Worm (Caenorhabditis elegans): ENCODE results near the gene T10H9.8.
A peak's percentile ranks its signal among the peaks of the same experiment; 100 is the strongest.

T10H9.8 gene

DNA sequence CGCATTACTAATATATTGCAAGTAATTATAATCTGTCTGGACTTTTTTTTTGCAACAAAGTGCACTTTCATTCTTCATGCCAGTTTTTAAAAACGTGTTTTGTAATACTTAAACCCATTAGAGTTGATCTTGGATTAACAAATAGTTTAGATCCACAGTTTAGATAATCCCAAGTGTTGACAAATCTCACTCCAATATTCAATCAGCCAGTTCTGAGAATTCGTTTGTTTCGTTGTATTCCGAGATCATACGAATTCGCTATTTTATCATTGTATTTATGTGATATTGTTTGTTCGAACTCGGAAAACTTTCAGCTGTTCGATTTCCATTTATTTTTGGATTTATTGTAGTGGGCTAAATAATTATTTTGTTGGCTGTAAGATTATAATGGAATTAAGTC, 6.3 kb upstream of the T10H9.8 start:
- TF ChIP-seq W03F9.2 (tag; optimal IDR thresholded peaks at IDR 0.05) (no peak), him-1 (tag; optimal IDR thresholded peaks at IDR 0.05) (no peak), dao-5 (tag; optimal IDR thresholded peaks at IDR 0.05) (no peak)

DNA sequence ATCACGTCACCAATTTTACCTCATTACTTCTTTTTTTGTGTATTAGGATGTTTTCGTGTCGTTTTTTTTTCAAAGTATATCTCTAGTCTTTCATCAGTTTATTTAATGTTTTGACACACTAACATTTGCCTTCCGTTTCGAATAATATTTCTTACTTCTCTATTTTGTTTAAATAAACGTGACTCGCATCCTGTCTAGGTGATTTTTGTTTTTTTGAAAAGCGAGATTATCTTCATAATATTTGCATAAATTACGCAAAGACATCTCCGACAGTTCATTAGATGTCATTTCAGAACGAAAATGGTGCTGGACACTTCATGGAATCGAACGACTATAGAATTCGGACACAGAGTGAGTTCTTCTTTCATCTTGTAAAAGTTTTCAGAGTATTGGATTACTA, 2.8 kb upstream of the T10H9.8 start, which contains the start of gene T10H9.1:
Gene T10H9.1, plus strand, starts transcription at position 301 of the 400 bp plus-strand sequence.
- TF ChIP-seq dao-5 (tag; optimal IDR thresholded peaks at IDR 0.05) (no peak), him-1 (tag; optimal IDR thresholded peaks at IDR 0.05) (no peak), W03F9.2 (tag; optimal IDR thresholded peaks at IDR 0.05) (no peak)

DNA sequence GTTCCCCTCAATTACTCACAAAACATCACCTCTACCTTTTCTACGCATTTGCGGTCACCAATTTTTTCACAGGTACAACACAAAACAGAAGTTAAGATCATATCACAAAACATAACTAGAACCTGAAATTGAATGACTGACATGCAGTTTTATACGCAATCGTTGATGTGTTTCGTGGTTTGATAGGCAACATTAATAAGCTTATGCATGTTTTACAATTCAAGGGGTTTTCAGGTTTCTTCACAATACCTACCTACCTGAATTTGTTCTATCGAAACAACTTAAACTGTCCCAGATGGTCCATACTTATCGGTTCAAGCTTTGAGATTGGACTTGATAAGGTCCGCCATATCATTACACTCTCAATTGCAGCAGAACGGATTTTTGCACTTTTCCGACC, 1.6 kb upstream of the T10H9.8 start:
- TF ChIP-seq W03F9.2 (tag; optimal IDR thresholded peaks at IDR 0.05): no peak
- TF ChIP-seq him-1 (tag; optimal IDR thresholded peaks at IDR 0.05): no peak
- no peak for TF ChIP-seq dao-5 (tag; optimal IDR thresholded peaks at IDR 0.05)

DNA sequence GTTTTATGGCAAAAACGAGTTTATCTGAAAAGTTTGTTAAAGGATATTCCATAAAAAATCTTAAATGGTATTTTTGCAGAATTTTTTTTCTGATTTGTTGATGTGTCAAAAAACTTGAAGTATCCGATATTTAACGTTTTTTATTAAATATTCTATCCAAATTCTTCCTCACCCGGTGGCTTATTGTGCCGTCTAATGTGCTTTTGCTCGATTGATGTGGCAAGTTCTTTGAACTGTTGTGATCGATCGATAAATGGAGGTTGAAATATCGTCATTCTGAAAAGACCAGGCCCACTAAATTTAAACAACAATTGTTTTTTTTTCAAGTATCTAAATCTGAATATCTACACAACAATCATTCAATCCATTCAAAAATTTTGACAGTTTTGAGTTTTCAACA, 3.0 kb downstream of the T10H9.8 start, which contains the start of gene syx-18:
Gene syx-18, minus strand, starts transcription at position 276 of the 400 bp plus-strand sequence.
- TF ChIP-seq dao-5 (tag; optimal IDR thresholded peaks at IDR 0.05) (peak; percentile 2), W03F9.2 (tag; optimal IDR thresholded peaks at IDR 0.05) (no peak), him-1 (tag; optimal IDR thresholded peaks at IDR 0.05) (peak; percentile 55)

DNA sequence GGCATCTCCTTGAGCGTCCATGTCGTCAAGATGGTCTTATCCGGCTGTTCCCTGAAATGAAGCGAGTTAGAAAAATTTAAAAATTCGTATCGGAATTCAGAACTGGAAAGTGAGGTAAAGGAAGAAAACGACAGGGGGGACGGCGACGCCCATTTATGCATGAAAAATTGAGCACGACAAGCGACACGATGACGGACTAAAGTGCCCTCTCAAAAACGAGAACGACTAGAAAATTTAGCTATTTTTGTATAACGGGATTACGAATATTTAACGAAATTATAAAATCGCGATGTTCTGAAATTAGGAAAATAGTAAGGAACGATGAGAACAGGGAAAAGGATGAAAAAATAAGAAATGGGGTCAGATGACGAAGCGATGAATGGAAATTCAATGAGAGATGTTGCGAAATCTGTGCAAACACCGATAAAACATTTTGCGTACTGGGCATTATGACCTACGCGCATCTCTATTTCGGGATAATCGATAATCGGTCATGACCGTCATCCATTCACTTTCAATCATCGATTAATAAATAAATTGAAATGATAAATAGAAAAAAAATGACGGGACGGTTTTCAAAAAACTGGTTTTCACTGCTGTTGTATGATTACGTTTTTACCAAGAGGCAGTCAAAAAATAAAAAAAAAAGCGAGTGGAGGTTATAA, 4.4 kb downstream of the T10H9.8 start, which contains the start of gene snb-1:
Gene snb-1, minus strand, starts transcription at position 51 of the 665 bp plus-strand sequence.
- TF ChIP-seq him-1 (tag; optimal IDR thresholded peaks at IDR 0.05) (no peak), dao-5 (tag; optimal IDR thresholded peaks at IDR 0.05) (no peak), W03F9.2 (tag; optimal IDR thresholded peaks at IDR 0.05) (peak; percentile 75)

DNA sequence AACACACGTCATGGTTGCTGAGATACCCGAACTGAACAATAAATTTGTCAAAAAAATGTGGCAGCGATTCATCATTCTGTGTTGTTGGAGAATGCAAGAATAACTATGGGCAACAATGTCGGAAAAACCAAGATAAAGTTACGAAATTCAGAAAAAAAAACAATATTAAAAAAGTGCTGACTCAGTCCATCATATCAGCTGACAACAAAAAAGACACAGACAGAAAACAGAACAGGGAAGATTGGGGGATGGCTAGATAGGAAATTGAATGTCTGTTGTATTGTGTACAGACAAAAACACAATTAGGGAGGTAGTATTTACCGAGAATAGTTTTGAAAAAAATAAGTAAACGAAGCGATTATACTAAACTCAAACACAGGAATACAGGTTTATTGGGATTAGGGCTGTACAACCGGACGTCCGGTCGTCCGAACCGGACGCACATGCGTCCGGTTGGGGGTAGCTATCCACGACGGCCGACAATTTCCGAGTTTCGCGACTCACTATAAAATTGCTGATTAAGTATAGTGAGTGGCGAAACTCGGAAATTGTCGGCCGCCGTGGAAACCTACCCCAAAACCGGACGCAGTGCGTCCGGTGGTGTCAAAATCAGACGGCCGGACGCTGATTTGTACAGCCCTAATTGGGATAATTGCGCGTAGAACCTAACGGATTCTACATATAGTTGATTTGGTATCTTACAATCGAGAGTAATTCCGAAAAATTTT, 5.5 kb downstream of the T10H9.8 start:
- TF ChIP-seq W03F9.2 (tag; optimal IDR thresholded peaks at IDR 0.05): no peak
- no peak for TF ChIP-seq him-1 (tag; optimal IDR thresholded peaks at IDR 0.05)
- no peak for TF ChIP-seq dao-5 (tag; optimal IDR thresholded peaks at IDR 0.05)

DNA sequence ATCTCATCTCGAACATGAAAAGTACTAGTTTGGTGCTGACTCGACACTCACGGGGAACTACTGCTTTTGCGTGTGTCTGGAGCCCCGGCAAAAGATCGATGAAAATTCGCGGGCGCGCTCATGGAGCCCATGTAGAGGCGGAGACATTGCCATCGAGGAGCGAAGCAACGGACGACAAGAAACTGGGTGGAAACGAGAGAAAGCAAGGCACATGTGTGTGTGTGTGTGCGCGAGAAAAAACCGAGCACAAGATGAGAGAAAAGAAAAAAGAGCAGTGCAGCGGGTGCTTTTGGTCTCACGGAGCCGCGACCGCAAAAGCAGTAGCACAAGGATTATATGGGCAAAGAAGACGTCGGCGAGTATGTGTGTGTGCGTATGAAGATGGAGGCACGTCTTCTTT, 6.6 kb downstream of the T10H9.8 start:
- peak; percentile 76 for TF ChIP-seq him-1 (tag; optimal IDR thresholded peaks at IDR 0.05)
- no peak for TF ChIP-seq dao-5 (tag; optimal IDR thresholded peaks at IDR 0.05)

DNA sequence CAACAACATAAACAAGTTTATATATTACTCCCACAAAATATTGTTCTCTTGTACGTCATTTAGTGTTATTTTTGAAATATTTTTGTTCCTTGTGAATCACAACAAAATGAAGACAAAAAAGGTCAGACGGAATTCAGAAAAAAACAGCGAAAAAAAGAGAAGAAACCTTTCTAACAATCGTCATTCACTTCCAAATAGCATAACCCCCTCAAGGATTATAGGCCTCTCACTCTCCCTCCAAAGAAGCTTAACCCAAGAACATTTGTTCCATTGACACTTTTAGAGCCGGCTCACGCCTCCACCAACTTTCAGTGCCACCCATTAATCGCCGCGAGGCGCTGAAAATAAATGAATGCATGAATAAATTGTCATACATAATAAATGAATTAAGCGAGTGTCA, 7.4 kb downstream of the T10H9.8 start:
- TF ChIP-seq W03F9.2 (tag; optimal IDR thresholded peaks at IDR 0.05): no peak
- no peak for TF ChIP-seq dao-5 (tag; optimal IDR thresholded peaks at IDR 0.05)
- no peak for TF ChIP-seq him-1 (tag; optimal IDR thresholded peaks at IDR 0.05)

DNA sequence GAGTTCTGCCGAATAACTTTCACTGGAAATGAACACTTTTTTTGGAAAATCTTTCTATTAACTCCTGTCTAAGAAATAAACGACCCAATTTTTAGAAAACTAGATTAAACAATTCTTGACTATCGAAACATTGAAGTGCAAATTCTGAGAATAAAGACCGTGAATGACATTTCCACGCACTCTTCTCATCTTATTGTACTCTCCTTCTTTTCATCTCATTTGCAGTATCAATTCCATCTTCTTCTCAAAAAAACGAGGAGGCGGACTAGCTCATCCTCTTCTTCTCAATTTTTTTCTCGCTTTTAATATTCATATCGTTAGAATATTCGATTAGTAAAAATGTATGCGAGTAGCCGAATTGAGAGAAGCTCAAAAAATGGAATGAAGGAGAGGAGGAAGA, 9.5 kb downstream of the T10H9.8 start:
- no peak for TF ChIP-seq W03F9.2 (tag; optimal IDR thresholded peaks at IDR 0.05)
- TF ChIP-seq dao-5 (tag; optimal IDR thresholded peaks at IDR 0.05): no peak
- no peak for TF ChIP-seq him-1 (tag; optimal IDR thresholded peaks at IDR 0.05)

DNA sequence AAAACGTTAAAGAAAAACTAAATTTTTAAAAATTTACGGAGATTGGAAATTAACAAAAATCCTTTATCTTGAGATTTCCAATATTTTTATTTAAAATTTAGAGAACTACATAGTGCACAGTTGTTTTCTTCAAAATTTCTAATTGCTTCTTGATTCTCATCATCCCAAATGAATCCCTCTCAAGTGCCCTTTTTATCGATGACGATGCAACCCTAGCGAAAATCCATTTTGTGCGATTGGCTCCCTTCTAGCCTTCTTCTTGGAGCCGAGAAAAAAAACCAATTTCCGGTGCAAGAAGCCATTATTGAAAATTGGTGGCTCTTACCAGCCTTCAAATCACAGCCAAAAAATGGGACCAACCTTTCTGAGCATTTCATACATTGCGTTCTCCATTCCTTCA, 10.4 kb downstream of the T10H9.8 start:
- no peak for TF ChIP-seq W03F9.2 (tag; optimal IDR thresholded peaks at IDR 0.05)
- no peak for TF ChIP-seq dao-5 (tag; optimal IDR thresholded peaks at IDR 0.05)
- no peak for TF ChIP-seq him-1 (tag; optimal IDR thresholded peaks at IDR 0.05)

DNA sequence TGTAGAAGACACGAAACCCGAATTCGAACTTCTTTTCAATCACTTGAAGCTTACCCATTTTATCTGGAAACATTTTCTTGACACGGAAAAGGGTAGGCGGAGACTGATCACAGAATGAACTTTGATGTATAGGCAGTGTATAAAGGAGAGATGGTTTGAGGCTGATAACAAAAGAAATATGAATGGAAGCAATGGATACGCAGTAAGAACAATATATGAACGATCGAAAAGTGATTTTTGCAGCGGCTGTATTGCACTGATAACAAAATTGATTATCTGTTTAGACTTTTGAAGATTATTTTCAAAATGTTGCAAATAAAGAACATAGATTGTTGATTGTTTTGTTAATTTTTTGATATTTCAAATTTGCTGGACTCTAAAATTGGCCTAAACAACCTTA, 13.6 kb downstream of the T10H9.8 start, which contains the start of gene pmp-5:
Gene pmp-5, minus strand, starts transcription at position 63 of the 400 bp plus-strand sequence.
- no peak for TF ChIP-seq dao-5 (tag; optimal IDR thresholded peaks at IDR 0.05)

DNA sequence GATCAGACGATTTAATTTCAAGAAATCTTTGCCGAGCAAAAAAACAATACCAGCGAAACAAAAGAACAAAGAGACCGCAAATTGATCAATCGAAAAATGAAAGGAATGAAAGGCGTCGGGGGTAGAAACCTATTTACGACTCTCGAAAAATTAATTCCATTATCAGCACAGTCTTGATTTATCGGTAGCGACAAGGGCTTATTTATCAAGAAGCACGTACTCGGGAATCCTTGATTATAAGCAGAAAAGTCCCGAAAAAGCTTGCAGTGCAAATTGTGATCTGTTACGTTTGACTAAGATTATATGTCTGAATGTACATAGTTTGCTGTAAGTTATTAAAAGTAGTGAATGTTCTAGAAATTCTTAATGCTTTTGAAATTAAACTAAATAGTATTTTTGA, 14.4 kb downstream of the T10H9.8 start:
- no peak for TF ChIP-seq him-1 (tag; optimal IDR thresholded peaks at IDR 0.05)
- no peak for TF ChIP-seq dao-5 (tag; optimal IDR thresholded peaks at IDR 0.05)
- TF ChIP-seq W03F9.2 (tag; optimal IDR thresholded peaks at IDR 0.05): no peak

DNA sequence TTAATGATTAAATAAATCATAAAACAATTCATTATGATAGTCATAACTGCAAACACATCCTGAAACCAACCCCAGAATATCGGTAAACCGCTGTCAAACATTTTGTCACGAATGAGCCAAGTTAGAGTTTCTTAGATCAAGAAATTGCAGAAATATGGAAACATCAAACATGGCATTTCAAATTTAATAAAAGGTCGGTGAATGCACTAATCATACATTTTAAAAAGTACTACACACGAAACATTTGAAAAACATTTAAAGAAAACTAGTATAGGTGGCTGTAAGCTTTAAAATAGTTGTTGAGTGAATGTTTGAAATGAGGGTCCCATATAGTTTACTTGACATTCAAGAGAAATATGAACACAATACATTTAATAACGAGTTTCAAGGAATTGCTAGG, 16.6 kb downstream of the T10H9.8 start, which contains the start of gene str-180:
Gene str-180, minus strand, starts transcription at position 101 of the 400 bp plus-strand sequence.
- no peak for TF ChIP-seq dao-5 (tag; optimal IDR thresholded peaks at IDR 0.05)
- no peak for TF ChIP-seq W03F9.2 (tag; optimal IDR thresholded peaks at IDR 0.05)
- TF ChIP-seq him-1 (tag; optimal IDR thresholded peaks at IDR 0.05): no peak

DNA sequence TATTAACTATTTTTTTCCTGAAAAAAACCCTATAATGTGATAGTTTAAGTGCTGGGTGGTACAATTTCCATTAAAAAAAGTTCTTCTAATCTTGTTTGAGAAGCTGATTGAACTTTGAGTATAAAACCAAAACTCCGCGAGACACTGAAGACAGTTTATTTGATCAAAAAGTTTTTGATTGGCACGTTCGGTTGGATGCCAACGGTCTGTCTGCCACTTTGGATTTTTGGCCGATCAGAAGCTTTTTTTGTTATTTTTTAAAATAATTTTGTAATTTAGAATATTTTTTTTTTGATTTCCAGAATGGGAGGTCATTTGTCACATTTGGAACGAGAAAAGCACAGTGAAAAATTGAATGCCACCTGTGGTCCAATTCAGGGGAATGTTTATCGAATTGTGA, 17.4 kb downstream of the T10H9.8 start, which contains the start of gene cest-28:
Gene cest-28, plus strand, starts transcription at position 301 of the 400 bp plus-strand sequence.
- TF ChIP-seq him-1 (tag; optimal IDR thresholded peaks at IDR 0.05) (no peak), dao-5 (tag; optimal IDR thresholded peaks at IDR 0.05) (no peak), W03F9.2 (tag; optimal IDR thresholded peaks at IDR 0.05) (no peak)
